Worm (Caenorhabditis elegans) whole organism, L2 larva: ENCODE measurements around the gene arrd-3.

Experiments used
- C34F6.9 ChIP-seq: fragments of 150-350 bp; optimal IDR thresholded peaks from 2 replicates; lab custom pipeline; 2014; ENCODE audit warnings: missing biosample characterization, missing genetic modification characterization
- F13H6.1 ChIP-seq: sonication (generic microtip); optimal IDR thresholded peaks from 2 replicates; lab custom pipeline; 2016; ENCODE audit warnings: missing genetic modification characterization, missing compliant biosample characterization
- Y55F3AM.14 ChIP-seq: fragments of 200-800 bp; sonication (Bioruptor generic); optimal IDR thresholded peaks from 2 replicates; lab custom pipeline; 2018; ENCODE audit warnings: mild to moderate bottlenecking, missing genetic modification characterization, missing compliant biosample characterization
- ZK546.5 ChIP-seq: sonication (generic microtip); optimal IDR thresholded peaks from 2 replicates; lab custom pipeline; 2017; ENCODE audit warnings: missing biosample characterization, missing genetic modification characterization
- aly-2 ChIP-seq: fragments of 150-350 bp; optimal IDR thresholded peaks from 2 replicates; lab custom pipeline; 2014; ENCODE audit warnings: missing biosample characterization, missing genetic modification characterization
- ama-1 ChIP-seq: fragments of 150-350 bp; optimal IDR thresholded peaks from 2 replicates; lab custom pipeline; 2018; ENCODE audit warnings: inconsistent platforms
- ceh-82 ChIP-seq: fragments of 150-350 bp; optimal IDR thresholded peaks from 2 replicates; lab custom pipeline; 2014; ENCODE audit warnings: missing biosample characterization, missing genetic modification characterization
- crh-2 ChIP-seq: sonication (generic microtip); optimal IDR thresholded peaks from 2 replicates; lab custom pipeline; 2017; ENCODE audit warnings: missing biosample characterization, missing genetic modification characterization
- dmd-4 ChIP-seq: sonication (generic microtip); optimal IDR thresholded peaks from 2 replicates; lab custom pipeline; 2017; ENCODE audit warnings: missing biosample characterization, missing genetic modification characterization
- fos-1 ChIP-seq: fragments of 150-350 bp; optimal IDR thresholded peaks from 2 replicates; lab custom pipeline; 2014; ENCODE audit warnings: missing biosample characterization, missing genetic modification characterization
- gmeb-1 ChIP-seq: fragments of 150-350 bp; optimal IDR thresholded peaks from 2 replicates; lab custom pipeline; 2014; ENCODE audit warnings: missing biosample characterization, missing genetic modification characterization
- lin-13 ChIP-seq: fragments of 150-350 bp; optimal IDR thresholded peaks from 2 replicates; lab custom pipeline; 2014; ENCODE audit warnings: missing biosample characterization, missing genetic modification reagents, missing genetic modification characterization
- lin-39 ChIP-seq: fragments of 150-350 bp; optimal IDR thresholded peaks from 2 replicates; lab custom pipeline; 2014; ENCODE audit warnings: missing biosample characterization, missing genetic modification reagents, missing genetic modification characterization
- lsy-2 ChIP-seq, 2 experiments: fragments of 150-350 bp in 1 of 2; sonication (generic microtip) in 1 of 2; optimal IDR thresholded peaks; 2 replicates each; lab custom pipeline; 2014 to 2017; ENCODE audit warnings: missing biosample characterization in 2 of 2, missing genetic modification characterization in 2 of 2
- mab-5 ChIP-seq: fragments of 150-350 bp; optimal IDR thresholded peaks from 2 replicates; lab custom pipeline; 2014; ENCODE audit warnings: missing biosample characterization, missing genetic modification characterization
- mbf-1 ChIP-seq: sonication (generic microtip); optimal IDR thresholded peaks from 2 replicates; lab custom pipeline; 2017; ENCODE audit warnings: missing biosample characterization, missing genetic modification characterization
- mdl-1 ChIP-seq, 2 experiments: fragments of 150-350 bp in 1 of 2; sonication (generic microtip) in 1 of 2; optimal IDR thresholded peaks; 2 replicates each; lab custom pipeline; 2017; ENCODE audit warnings: missing biosample characterization in 2 of 2, missing genetic modification characterization in 2 of 2
- nhr-10 ChIP-seq: sonication (generic microtip); optimal IDR thresholded peaks from 2 replicates; lab custom pipeline; 2017; ENCODE audit warnings: missing biosample characterization, missing genetic modification characterization
- nhr-11 ChIP-seq: fragments of 150-350 bp; optimal IDR thresholded peaks from 2 replicates; lab custom pipeline; 2014; ENCODE audit warnings: missing biosample characterization, missing genetic modification characterization
- nhr-12 ChIP-seq: fragments of 150-350 bp; optimal IDR thresholded peaks from 2 replicates; lab custom pipeline; 2014; ENCODE audit warnings: missing biosample characterization, missing genetic modification characterization
- nhr-129 ChIP-seq: fragments of 150-350 bp; optimal IDR thresholded peaks from 2 replicates; lab custom pipeline; 2014; ENCODE audit warnings: missing biosample characterization, missing genetic modification characterization
- nhr-21 ChIP-seq: fragments of 150-350 bp; optimal IDR thresholded peaks from 2 replicates; lab custom pipeline; 2014; ENCODE audit warnings: missing biosample characterization, missing genetic modification characterization
- nhr-237 ChIP-seq: fragments of 150-350 bp; optimal IDR thresholded peaks from 2 replicates; lab custom pipeline; 2014; ENCODE audit warnings: missing biosample characterization, missing genetic modification characterization
- nhr-6 ChIP-seq: fragments of 150-350 bp; optimal IDR thresholded peaks from 2 replicates; lab custom pipeline; 2014; ENCODE audit warnings: missing biosample characterization, missing genetic modification characterization
- nhr-77 ChIP-seq: fragments of 150-350 bp; optimal IDR thresholded peaks from 2 replicates; lab custom pipeline; 2014; ENCODE audit warnings: missing biosample characterization, missing genetic modification characterization
- peb-1 ChIP-seq: fragments of 150-350 bp; optimal IDR thresholded peaks from 2 replicates; lab custom pipeline; 2014; ENCODE audit warnings: missing biosample characterization, missing genetic modification characterization
- sem-4 ChIP-seq: fragments of 150-350 bp; optimal IDR thresholded peaks from 2 replicates; lab custom pipeline; 2014; ENCODE audit warnings: missing biosample characterization, missing genetic modification reagents, missing genetic modification characterization
- skn-1 ChIP-seq: sonication (generic microtip); optimal IDR thresholded peaks from 2 replicates; lab custom pipeline; 2017; ENCODE audit warnings: missing biosample characterization, missing genetic modification characterization
- sma-3 ChIP-seq: sonication (generic microtip); optimal IDR thresholded peaks from 2 replicates; lab custom pipeline; 2016; ENCODE audit warnings: missing genetic modification reagents, missing genetic modification characterization, missing compliant biosample characterization
- sma-9 ChIP-seq, 2 experiments: fragments of 150-350 bp in 1 of 2; sonication (generic microtip) in 1 of 2; optimal IDR thresholded peaks; 2 replicates each; lab custom pipeline; 2014 to 2016; ENCODE audit warnings: missing genetic modification characterization in 2 of 2, mild to moderate bottlenecking in 1 of 2, missing biosample characterization in 1 of 2, missing compliant biosample characterization in 1 of 2, missing genetic modification reagents in 1 of 2, moderate library complexity in 1 of 2
- unc-55 ChIP-seq: fragments of 150-350 bp; sonication (generic microtip); optimal IDR thresholded peaks from 3 replicates; lab custom pipeline; 2014; ENCODE audit warnings: missing biosample characterization, missing genetic modification reagents, missing genetic modification characterization
- unc-62 ChIP-seq: fragments of 150-350 bp; optimal IDR thresholded peaks from 2 replicates; lab custom pipeline; 2014; ENCODE audit warnings: missing biosample characterization, missing genetic modification reagents, missing genetic modification characterization
- zag-1 ChIP-seq: fragments of 150-350 bp; optimal IDR thresholded peaks from 2 replicates; lab custom pipeline; 2014; ENCODE audit warnings: missing biosample characterization, missing genetic modification characterization
- ztf-1 ChIP-seq: fragments of 200-800 bp; sonication (Bioruptor generic); conservative IDR thresholded peaks from 2 replicates; pipeline ENCODE4 v1.3.6; 2022; ENCODE audit warnings: missing genetic modification characterization, missing compliant biosample characterization
- ztf-11 ChIP-seq: sonication (generic microtip); optimal IDR thresholded peaks from 2 replicates; lab custom pipeline; 2017; ENCODE audit warnings: missing biosample characterization, missing genetic modification characterization
- ztf-4 ChIP-seq: fragments of 150-350 bp; optimal IDR thresholded peaks from 2 replicates; lab custom pipeline; 2014; ENCODE audit warnings: missing biosample characterization, missing genetic modification characterization

The arrd-3 gene

DNA sequence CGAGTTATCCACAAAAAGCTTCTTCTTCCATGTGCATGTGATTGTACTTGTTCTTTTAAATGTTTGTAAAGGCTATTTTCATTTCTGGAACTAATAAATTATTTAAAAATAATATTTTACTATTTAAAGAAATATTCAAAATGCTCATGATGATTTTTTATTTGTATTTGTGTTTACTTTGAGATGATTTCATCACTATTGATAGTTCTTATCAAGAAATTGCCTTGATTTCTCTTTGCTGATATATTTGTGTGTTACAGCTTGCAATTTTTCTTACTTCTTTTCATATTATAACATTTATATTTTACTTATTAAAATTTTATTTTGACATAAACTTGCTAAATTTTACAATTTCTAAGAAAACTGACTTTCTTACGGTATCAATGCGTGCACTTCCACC is 34.2 kb upstream of the arrd-3 start:
- peak; percentile 68 for TF ChIP-seq fos-1 (tag; lab: Kevin White, UChicago)
- peak; percentile 19 for TF ChIP-seq skn-1
- no peak for TF ChIP-seq lsy-2 (tag; optimal IDR thresholded peaks at IDR 0.05; lab: Kevin White, UChicago)
- no peak for TF ChIP-seq ztf-11 (tag; lab: Kevin White, UChicago)
- no peak for TF ChIP-seq ama-1
- no peak for TF ChIP-seq ZK546.5 (tag; lab: Kevin White, UChicago)
- no peak for TF ChIP-seq dmd-4 (tag; lab: Kevin White, UChicago)
- no peak for TF ChIP-seq nhr-12 (tag; lab: Kevin White, UChicago)
- TF ChIP-seq mdl-1 (tag; optimal IDR thresholded peaks at IDR 0.05; lab: Kevin White, UChicago) = no peak
- TF ChIP-seq nhr-21 (tag; lab: Kevin White, UChicago) = no peak
- no peak for TF ChIP-seq nhr-10

DNA sequence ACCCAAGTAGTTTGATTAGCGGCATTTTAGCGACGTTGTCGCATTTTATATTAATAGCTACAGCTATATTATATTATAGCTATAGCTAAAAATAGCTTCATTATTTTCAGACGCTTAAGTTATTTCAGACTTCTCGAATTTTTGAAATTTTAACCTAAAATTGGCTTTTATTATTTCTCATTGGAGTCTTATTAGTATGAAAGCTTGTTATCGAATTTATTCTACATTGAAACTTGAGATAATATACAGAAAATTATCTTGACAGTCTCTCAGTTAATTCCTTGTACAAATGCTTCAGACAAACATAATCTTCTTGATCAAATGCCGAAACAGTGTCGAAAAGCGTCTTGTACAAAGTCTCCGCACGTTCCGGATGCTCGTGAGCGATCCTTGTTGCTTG is 32.6 kb upstream of the arrd-3 start, which contains the start of gene srh-48:
TSS of gene srh-48 (plus strand) at position 301 of the 400 bp plus-strand sequence.
- TF ChIP-seq nhr-237 (tag; lab: Kevin White, UChicago) (no peak), unc-55 (GFP tag; lab: Kevin White, UChicago) (no peak), mab-5 (tag; lab: Kevin White, UChicago) (no peak), gmeb-1 (tag; lab: Kevin White, UChicago) (no peak), sma-9 (GFP tag; optimal IDR thresholded peaks at IDR 0.05; lab: Kevin White, UChicago) (no peak), sma-9 (tag; optimal IDR thresholded peaks at IDR 0.05; lab: Kevin White, UChicago) (no peak), peb-1 (tag; lab: Kevin White, UChicago) (no peak), dmd-4 (tag; lab: Kevin White, UChicago) (no peak), zag-1 (tag; lab: Kevin White, UChicago) (no peak), ama-1 (no peak)

- TF ChIP-seq crh-2 (tag; lab: Kevin White, UChicago) = no peak
- no peak for TF ChIP-seq ztf-1 (GFP tag; lab: Robert Waterston, UW)
- no peak for TF ChIP-seq nhr-12 (tag; lab: Kevin White, UChicago)
- no peak for TF ChIP-seq nhr-6
- no peak for TF ChIP-seq lin-39 (tag; lab: Kevin White, UChicago)
- TF ChIP-seq sem-4 (tag; lab: Kevin White, UChicago) = no peak
- TF ChIP-seq ceh-82 (tag; lab: Kevin White, UChicago) = no peak
- TF ChIP-seq nhr-77 (tag; lab: Kevin White, UChicago) = no peak
- no peak for TF ChIP-seq nhr-21 (tag; lab: Kevin White, UChicago)
- TF ChIP-seq nhr-237 (tag; lab: Kevin White, UChicago) = no peak
- no peak for TF ChIP-seq mdl-1 (tag; optimal IDR thresholded peaks at IDR 0.05; lab: Kevin White, UChicago)
Measured at ce11 chrII:9385241-9385640, 27.1 kb upstream of the arrd-3 start, which contains the start of gene C06C3.7. Gene C06C3.7, plus strand, starts transcription at chrII:9385541.

DNA sequence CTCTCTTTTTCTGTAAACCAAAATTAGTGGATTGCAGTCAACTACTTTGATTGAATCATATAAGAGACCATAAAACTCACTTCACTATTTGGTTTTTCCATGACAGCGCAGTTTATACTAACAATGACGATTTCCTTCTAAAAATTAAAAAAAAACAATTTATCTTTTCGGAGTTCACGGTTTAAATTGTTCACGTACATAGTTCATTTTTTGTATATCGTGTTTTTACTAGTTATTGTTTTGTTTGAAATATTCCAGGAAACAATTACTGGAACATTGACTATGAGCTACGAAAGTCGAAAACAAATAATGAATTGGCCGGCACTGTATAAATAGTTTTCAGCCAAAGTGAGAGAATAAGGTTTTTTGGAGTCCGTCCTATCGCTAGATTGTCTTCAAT is 19.6 kb upstream of the arrd-3 start, which contains the start of gene lido-17:
TSS of gene lido-17 (minus strand) at position 101 of the 400 bp plus-strand sequence.
- TF ChIP-seq nhr-11 (tag; lab: Kevin White, UChicago) (no peak), peb-1 (tag; lab: Kevin White, UChicago) (no peak), mbf-1 (tag; lab: Kevin White, UChicago) (no peak), sma-3 (no peak), F13H6.1 (tag; lab: Kevin White, UChicago) (no peak), lsy-2 (tag; optimal IDR thresholded peaks at IDR 0.05; lab: Kevin White, UChicago) (no peak), ztf-4 (no peak), aly-2 (no peak)

- TF ChIP-seq ama-1 = no peak
- TF ChIP-seq ztf-1 (GFP tag; lab: Robert Waterston, UW) = no peak
- TF ChIP-seq unc-62 (GFP tag; lab: Kevin White, UChicago) = no peak
- no peak for TF ChIP-seq C34F6.9
- no peak for TF ChIP-seq nhr-129 (tag; lab: Kevin White, UChicago)
- TF ChIP-seq lin-13 (GFP tag; lab: Kevin White, UChicago) = no peak
- TF ChIP-seq sma-3 = no peak
- TF ChIP-seq Y55F3AM.14 (GFP tag; lab: Kevin White, UChicago) = no peak
- TF ChIP-seq fos-1 (tag; lab: Kevin White, UChicago) = no peak
- TF ChIP-seq, all 48 proteins: peak for 0
Measured at ce11 chrII:9397496-9397895, 14.9 kb upstream of the arrd-3 start, which contains the start of gene Y51B9A.9. Gene Y51B9A.9, minus strand, starts transcription at chrII:9397596.
